Fruit fly (Drosophila melanogaster): ENCODE data around the gene Cyp313a4.

- no peak for TF ChIP-seq Hr39 (GFP tag; optimal IDR thresholded peaks at IDR 0.05)
- no peak for TF ChIP-seq dac (GFP tag; optimal IDR thresholded peaks at IDR 0.05)
- no peak for TF ChIP-seq fkh (GFP tag; optimal IDR thresholded peaks at IDR 0.05)
- TF ChIP-seq CG6854 (GFP tag; optimal IDR thresholded peaks at IDR 0.05): no peak
- TF ChIP-seq Sox102F (GFP tag; optimal IDR thresholded peaks at IDR 0.05): no peak
Measured at dm6 chr3R:12641620-12642019, 39.6 kb downstream of the Cyp313a4 start.

Data from whole organism, prepupa.